Fruit fly (Drosophila melanogaster): ENCODE measurements around the gene CG31191.

- TF ChIP-seq Hnf4 (GFP tag; optimal IDR thresholded peaks at IDR 0.05): no peak
- no peak for TF ChIP-seq pan (optimal IDR thresholded peaks at IDR 0.05)
- TF ChIP-seq sv (GFP tag; optimal IDR thresholded peaks at IDR 0.05): no peak
- TF ChIP-seq psq (GFP tag; optimal IDR thresholded peaks at IDR 0.05): no peak
- no peak for TF ChIP-seq Myc (optimal IDR thresholded peaks at IDR 0.05)
- TF ChIP-seq dsf (GFP tag; optimal IDR thresholded peaks at IDR 0.05; ENCODE audit: borderline replicate concordance): no peak
- TF ChIP-seq lola (GFP tag; optimal IDR thresholded peaks at IDR 0.05): no peak
- TF ChIP-seq br (GFP tag; optimal IDR thresholded peaks at IDR 0.05): no peak
- no peak for TF ChIP-seq usp (GFP tag; optimal IDR thresholded peaks at IDR 0.05)
- TF ChIP-seq Vsx2 (GFP tag; optimal IDR thresholded peaks at IDR 0.05; ENCODE audit: partially characterized antibody): no peak
- no peak for TF ChIP-seq Abd-B (GFP tag; optimal IDR thresholded peaks at IDR 0.05)
- TF ChIP-seq foxo (GFP tag; optimal IDR thresholded peaks at IDR 0.05): no peak
- no peak for TF ChIP-seq Rel (GFP tag; optimal IDR thresholded peaks at IDR 0.05)
- no peak for TF ChIP-seq Rel (tag; optimal IDR thresholded peaks at IDR 0.05)
Observed at dm6 chr3R:20955119-20955518, 9.8 kb upstream of the CG31191 start.
